Worm (Caenorhabditis elegans): ENCODE measurements around the gene nhr-127.

DNA sequence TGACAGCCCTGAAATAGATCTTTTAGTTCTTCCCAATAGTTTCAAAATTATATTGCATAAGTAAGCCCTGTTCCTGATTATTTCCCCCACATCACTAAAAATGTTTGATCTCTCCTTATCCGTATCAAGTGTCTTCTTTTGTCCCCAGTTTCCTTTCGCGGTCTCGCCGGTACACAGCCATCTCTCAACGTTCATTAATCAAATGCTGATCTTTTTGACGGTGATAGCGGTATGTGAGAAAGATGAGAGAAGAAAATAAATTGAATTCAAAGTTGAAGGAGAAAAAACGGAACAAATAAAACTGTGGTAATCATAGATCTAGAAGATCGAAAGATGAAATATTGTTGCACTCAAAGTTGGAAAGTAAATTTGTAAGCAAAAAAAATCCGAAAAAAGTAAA, 48.1 kb upstream of the nhr-127 start:
- no peak for TF ChIP-seq unc-39 (tag; optimal IDR thresholded peaks at IDR 0.05)
- no peak for TF ChIP-seq mab-5 (tag; optimal IDR thresholded peaks at IDR 0.05)
- no peak for TF ChIP-seq pha-4 (tag; optimal IDR thresholded peaks at IDR 0.05)
- TF ChIP-seq ztf-11 (tag; optimal IDR thresholded peaks at IDR 0.05): no peak
- no peak for TF ChIP-seq unc-62 (GFP tag; optimal IDR thresholded peaks at IDR 0.05)
- TF ChIP-seq ceh-83 (GFP tag; optimal IDR thresholded peaks at IDR 0.05): no peak
- no peak for TF ChIP-seq ceh-43 (GFP tag; optimal IDR thresholded peaks at IDR 0.05)
- no peak for TF ChIP-seq ham-2 (GFP tag; optimal IDR thresholded peaks at IDR 0.05)
- TF ChIP-seq lsy-2 (tag; optimal IDR thresholded peaks at IDR 0.05): no peak
- TF ChIP-seq nhr-237 (tag; optimal IDR thresholded peaks at IDR 0.05): no peak
- TF ChIP-seq snpc-4 (tag; optimal IDR thresholded peaks at IDR 0.05): no peak
- TF ChIP-seq bed-3 (GFP tag; optimal IDR thresholded peaks at IDR 0.05): no peak
- TF ChIP-seq elt-1 (tag; optimal IDR thresholded peaks at IDR 0.05; ENCODE audit: borderline replicate concordance, insufficient read depth): no peak
- no peak for TF ChIP-seq lin-13 (tag; optimal IDR thresholded peaks at IDR 0.05)
